Fruit fly (Drosophila melanogaster) whole organism, prepupa: ENCODE measurements around the gene ninaA.
A peak's percentile ranks its signal among the peaks of the same experiment; 100 is the strongest.

Experiments used
- Blimp-1 ChIP-seq: fragments of 200-800 bp; sonication (Bioruptor generic); optimal IDR thresholded peaks from 3 replicates; lab custom pipeline; 2017; ENCODE audit warnings: missing biosample characterization, missing genetic modification characterization, mild to moderate bottlenecking, moderate library complexity, missing genetic modification reagents
- CG1621 ChIP-seq: fragments of 200-800 bp; sonication (Bioruptor generic); optimal IDR thresholded peaks from 3 replicates; lab custom pipeline; 2018; ENCODE audit warnings: missing biosample characterization, mild to moderate bottlenecking, missing genetic modification characterization
- CG6792 ChIP-seq: fragments of 200-800 bp; sonication (Bioruptor generic); optimal IDR thresholded peaks from 3 replicates; lab custom pipeline; 2016; ENCODE audit warnings: missing biosample characterization, missing genetic modification characterization
- CG7368 ChIP-seq: fragments of 200-800 bp; sonication (Bioruptor generic); optimal IDR thresholded peaks from 3 replicates; lab custom pipeline; 2016; ENCODE audit warnings: missing biosample characterization, missing genetic modification characterization
- CG9139 ChIP-seq: fragments of 200-800 bp; sonication (Bioruptor generic); optimal IDR thresholded peaks from 3 replicates; lab custom pipeline; 2017; ENCODE audit warnings: missing biosample characterization, mild to moderate bottlenecking, missing genetic modification characterization
- Eip93F ChIP-seq: fragments of 200-800 bp; sonication (Bioruptor generic); optimal IDR thresholded peaks from 2 replicates; lab custom pipeline; 2016; ENCODE audit warnings: missing biosample characterization, mild to moderate bottlenecking, missing genetic modification characterization
- Ets21C ChIP-seq: fragments of 200-800 bp; sonication (Bioruptor generic); optimal IDR thresholded peaks from 3 replicates; lab custom pipeline; 2016; ENCODE audit warnings: missing biosample characterization, missing genetic modification characterization
- Hr38 ChIP-seq: sonication (Bioruptor generic); optimal IDR thresholded peaks from 2 replicates; lab custom pipeline; 2016; ENCODE audit warnings: missing biosample characterization, missing genetic modification characterization
- Hr39 ChIP-seq: fragments of 200-800 bp; sonication (Bioruptor generic); optimal IDR thresholded peaks from 2 replicates; lab custom pipeline; 2016; ENCODE audit warnings: missing biosample characterization, missing genetic modification characterization
- OdsH ChIP-seq: fragments of 200-800 bp; sonication (Bioruptor generic); optimal IDR thresholded peaks from 3 replicates; lab custom pipeline; 2016; ENCODE audit warnings: missing biosample characterization, missing genetic modification characterization
- Sox15 ChIP-seq: fragments of 200-800 bp; sonication (Bioruptor generic); optimal IDR thresholded peaks from 3 replicates; lab custom pipeline; 2016; ENCODE audit warnings: missing biosample characterization, missing genetic modification characterization
- cyc ChIP-seq: fragments of 200-800 bp; sonication (Bioruptor generic); optimal IDR thresholded peaks from 3 replicates; lab custom pipeline; 2016; ENCODE audit warnings: missing biosample characterization, missing genetic modification characterization
- fd85E ChIP-seq: fragments of 200-800 bp; sonication (Bioruptor generic); optimal IDR thresholded peaks from 3 replicates; lab custom pipeline; 2016; ENCODE audit warnings: missing biosample characterization, missing genetic modification characterization
- fkh ChIP-seq: fragments of 200-800 bp; sonication (Bioruptor generic); optimal IDR thresholded peaks from 3 replicates; lab custom pipeline; 2017; ENCODE audit warnings: missing biosample characterization, mild to moderate bottlenecking, missing genetic modification characterization, moderate library complexity

- TF ChIP-seq Hr39 (no peak), CG9139 (peak; percentile 30), CG7368 (GFP tag; lab: Kevin White, UChicago) (no peak), OdsH (GFP tag; lab: Kevin White, UChicago) (no peak), Blimp-1 (no peak), fkh (GFP tag; lab: Kevin White, UChicago) (peak; percentile 10), Ets21C (GFP tag; lab: Kevin White, UChicago) (no peak), fd85E (GFP tag; lab: Kevin White, UChicago) (no peak), cyc (GFP tag; lab: Kevin White, UChicago) (no peak), CG1621 (tag; lab: Kevin White, UChicago) (no peak), CG6792 (GFP tag; lab: Kevin White, UChicago) (no peak), Sox15 (GFP tag; lab: Kevin White, UChicago) (no peak), Eip93F (no peak), Hr38 (GFP tag; lab: Kevin White, UChicago) (no peak)
These were observed 6.8 kb upstream of the ninaA start, which contains the start of gene PNUTS for dm6 chr2L:870285-870684.
